Fruit fly (Drosophila melanogaster) whole organism, pupa: ENCODE measurements around the gene Papst2.

Experiments used
- CG10348 ChIP-seq: fragments of 200-800 bp; sonication (Bioruptor generic); IDR thresholded peaks from 2 replicates; pipeline ENCODE4 v1.3.6; 2022; ENCODE audit warnings: missing biosample characterization, missing genetic modification characterization
- CG12605 ChIP-seq: fragments of 200-800 bp; sonication (Bioruptor generic); IDR thresholded peaks from 2 replicates; pipeline ENCODE4 v1.3.6; 2022; ENCODE audit warnings: missing biosample characterization, missing genetic modification characterization
- CG13204 ChIP-seq: fragments of 200-800 bp; sonication (Bioruptor generic); optimal IDR thresholded peaks from 2 replicates; lab custom pipeline; 2018; ENCODE audit warnings: missing biosample characterization, mild to moderate bottlenecking, missing genetic modification characterization, moderate library complexity
- CG14655 ChIP-seq: fragments of 200-800 bp; sonication (Bioruptor generic); optimal IDR thresholded peaks from 3 replicates; lab custom pipeline; 2017; ENCODE audit warnings: mild to moderate bottlenecking, missing biosample characterization, missing genetic modification reagents, missing genetic modification characterization
- CG15710 ChIP-seq: fragments of 200-800 bp; sonication (Bioruptor generic); optimal IDR thresholded peaks from 2 replicates; lab custom pipeline; 2018; ENCODE audit warnings: missing biosample characterization, mild to moderate bottlenecking, missing genetic modification characterization, moderate library complexity
- CG17806 ChIP-seq: fragments of 200-800 bp; sonication (Bioruptor generic); optimal IDR thresholded peaks from 2 replicates; lab custom pipeline; 2018; ENCODE audit warnings: missing biosample characterization, mild to moderate bottlenecking, missing genetic modification characterization, moderate library complexity
- CG32121 ChIP-seq: fragments of 200-800 bp; sonication (Bioruptor generic); IDR thresholded peaks from 2 replicates; pipeline ENCODE4 v1.3.6; 2022; ENCODE audit warnings: missing biosample characterization, missing genetic modification characterization
- CG34367 ChIP-seq: fragments of 200-800 bp; sonication (Bioruptor generic); optimal IDR thresholded peaks from 2 replicates; lab custom pipeline; 2018; ENCODE audit warnings: missing biosample characterization, mild to moderate bottlenecking, missing genetic modification characterization
- CG4496 ChIP-seq: fragments of 200-800 bp; sonication (Bioruptor generic); IDR thresholded peaks from 3 replicates; pipeline ENCODE4 v1.3.6; 2022; ENCODE audit warnings: missing biosample characterization, missing genetic modification characterization
- CG8159 ChIP-seq: fragments of 200-800 bp; sonication (Bioruptor generic); optimal IDR thresholded peaks from 3 replicates; lab custom pipeline; 2018; ENCODE audit warnings: missing biosample characterization, mild to moderate bottlenecking, missing genetic modification characterization, moderate library complexity
- CG8301 ChIP-seq: fragments of 200-800 bp; sonication (Bioruptor generic); optimal IDR thresholded peaks from 2 replicates; lab custom pipeline; 2018; ENCODE audit warnings: missing biosample characterization, mild to moderate bottlenecking, missing genetic modification characterization
- CG9948 ChIP-seq: fragments of 200-800 bp; sonication (Bioruptor generic); optimal IDR thresholded peaks from 2 replicates; lab custom pipeline; 2018; ENCODE audit warnings: missing biosample characterization, mild to moderate bottlenecking, missing genetic modification characterization, moderate library complexity
- D1 ChIP-seq: fragments of 200-800 bp; sonication (Bioruptor generic); optimal IDR thresholded peaks from 2 replicates; lab custom pipeline; 2018; ENCODE audit warnings: missing biosample characterization, mild to moderate bottlenecking, missing genetic modification characterization, moderate library complexity
- EcR ChIP-seq: fragments of 200-800 bp; sonication (Bioruptor generic); optimal IDR thresholded peaks from 3 replicates; lab custom pipeline; 2019; ENCODE audit warnings: missing biosample characterization, missing genetic modification characterization, mild to moderate bottlenecking, moderate library complexity, missing genetic modification reagents
- Ets98B ChIP-seq: fragments of 200-800 bp; sonication (Bioruptor generic); IDR thresholded peaks from 2 replicates; pipeline ENCODE4 v1.3.6; 2022; ENCODE audit warnings: missing biosample characterization, missing genetic modification characterization
- Pif1A ChIP-seq: fragments of 200-800 bp; sonication (Bioruptor generic); optimal IDR thresholded peaks from 3 replicates; lab custom pipeline; 2016; ENCODE audit warnings: missing biosample characterization, missing genetic modification characterization
- Pif1B ChIP-seq: fragments of 200-800 bp; sonication (Bioruptor generic); optimal IDR thresholded peaks from 3 replicates; lab custom pipeline; 2016; ENCODE audit warnings: missing biosample characterization, missing genetic modification characterization
- Snoo ChIP-seq: fragments of 200-800 bp; sonication (Bioruptor generic); optimal IDR thresholded peaks from 3 replicates; lab custom pipeline; 2017; ENCODE audit warnings: missing biosample characterization, mild to moderate bottlenecking, missing genetic modification characterization, inconsistent platforms
- fd96Ca ChIP-seq: fragments of 200-800 bp; sonication (Bioruptor generic); IDR thresholded peaks from 3 replicates; pipeline ENCODE4 v1.3.6; 2022; ENCODE audit warnings: missing biosample characterization, missing genetic modification characterization
- gl ChIP-seq: fragments of 200-800 bp; sonication (Bioruptor generic); optimal IDR thresholded peaks from 2 replicates; lab custom pipeline; 2018; ENCODE audit warnings: missing biosample characterization, mild to moderate bottlenecking, missing genetic modification characterization
- rn ChIP-seq: fragments of 200-800 bp; sonication (Bioruptor generic); IDR thresholded peaks from 2 replicates; pipeline ENCODE4 v1.3.6; 2022; ENCODE audit warnings: missing biosample characterization, missing genetic modification characterization

The Papst2 gene

dm6 chr3L:17011351-17012016 lies 31.1 kb upstream of the Papst2 start:
- TF ChIP-seq CG14655 (GFP tag; lab: Kevin White, UChicago) (peak; percentile 51), CG17806 (tag; lab: Kevin White, UChicago) (no peak), CG32121 (GFP tag; lab: Robert Waterston, UW) (0 out of 2 replicates have a peak, but pooled peaks have one; percentile 10), CG15710 (tag; lab: Kevin White, UChicago) (no peak), Ets98B (GFP tag; lab: Robert Waterston, UW) (no peak), rn (no peak), D1 (tag; lab: Kevin White, UChicago) (no peak), CG13204 (GFP tag; lab: Kevin White, UChicago) (peak; percentile 61), CG10348 (GFP tag; lab: Robert Waterston, UW) (no peak), CG34367 (tag; lab: Kevin White, UChicago) (no peak), Pif1A (no peak), fd96Ca (GFP tag; lab: Robert Waterston, UW) (no peak), CG4496 (GFP tag; lab: Robert Waterston, UW) (peak; percentile 31; the same call in 1 of the 3 replicates), CG12605 (no peak), Snoo (tag; lab: Kevin White, UChicago) (no peak), Pif1B (GFP tag; lab: Kevin White, UChicago) (no peak), CG9948 (tag; lab: Kevin White, UChicago) (no peak), EcR (GFP tag; lab: Kevin White, UChicago) (no peak), CG8159 (tag; lab: Kevin White, UChicago) (no peak), CG8301 (tag; lab: Kevin White, UChicago) (peak; percentile 37), gl (tag; lab: Kevin White, UChicago) (no peak)

DNA sequence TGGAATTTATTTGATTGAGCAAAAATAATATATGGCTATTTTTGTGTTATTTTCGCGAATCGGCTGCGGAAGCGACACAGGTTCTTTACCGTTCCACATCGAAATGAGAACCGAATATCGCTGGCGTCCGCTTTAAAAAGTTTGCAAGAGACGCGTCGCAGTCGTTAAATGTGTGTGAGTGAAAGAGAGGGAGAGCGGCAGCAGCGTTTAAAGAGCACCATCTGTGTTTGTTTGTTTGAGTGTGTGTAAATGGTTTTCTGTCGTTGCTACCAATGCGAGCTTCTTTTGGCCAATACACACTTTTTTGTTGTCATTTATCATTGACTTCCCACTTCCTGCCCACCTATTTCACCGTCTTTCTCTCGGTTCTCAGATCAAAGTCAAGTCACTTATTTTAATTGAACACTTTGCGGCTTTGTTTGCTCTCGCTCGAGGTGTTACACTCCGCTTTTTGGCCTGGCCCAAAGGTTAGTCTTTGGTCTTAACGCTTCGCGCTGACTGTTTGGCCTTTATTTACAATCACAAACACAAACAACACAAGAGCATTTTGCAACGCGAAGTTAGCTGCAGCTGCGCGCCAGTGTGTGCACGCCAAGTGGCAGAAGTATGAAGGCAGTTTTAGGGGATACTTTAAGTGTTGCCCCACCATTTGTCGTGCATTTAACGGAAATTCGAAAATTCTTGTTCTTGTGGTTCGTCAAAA lies 30.4 kb upstream of the Papst2 start, which contains the start of gene CG3764:
TSS of gene CG3764 (minus strand) at position 549 of the 703 bp plus-strand sequence.
- peak; percentile 49 for TF ChIP-seq CG8159 (tag; lab: Kevin White, UChicago)
- peak; percentile 69 for TF ChIP-seq Snoo (tag; lab: Kevin White, UChicago)
- peak; percentile 29; the same call in 1 of the 2 replicates for TF ChIP-seq Ets98B (GFP tag; lab: Robert Waterston, UW)
- 0 out of 2 replicates have a peak, but pooled peaks have one; percentile 7 for TF ChIP-seq CG12605
- TF ChIP-seq D1 (tag; lab: Kevin White, UChicago), result no peak
- TF ChIP-seq CG8301 (tag; lab: Kevin White, UChicago), result no peak
- peak; percentile 59 for TF ChIP-seq CG15710 (tag; lab: Kevin White, UChicago)
- peak; percentile 36; the same call in 1 of the 3 replicates for TF ChIP-seq CG4496 (GFP tag; lab: Robert Waterston, UW)
- peak; percentile 46 for TF ChIP-seq gl (tag; lab: Kevin White, UChicago)
- TF ChIP-seq EcR (GFP tag; lab: Kevin White, UChicago), result peak; percentile 53
- no peak for TF ChIP-seq CG14655 (GFP tag; lab: Kevin White, UChicago)
- peak; percentile 24 for TF ChIP-seq CG17806 (tag; lab: Kevin White, UChicago)
- no peak for TF ChIP-seq CG9948 (tag; lab: Kevin White, UChicago)
- TF ChIP-seq fd96Ca (GFP tag; lab: Robert Waterston, UW), result no peak
- TF ChIP-seq CG34367 (tag; lab: Kevin White, UChicago), result peak; percentile 47
- peak; percentile 50 for TF ChIP-seq CG13204 (GFP tag; lab: Kevin White, UChicago)
- TF ChIP-seq Pif1A, result peak; percentile 53
- TF ChIP-seq CG32121 (GFP tag; lab: Robert Waterston, UW), result 0 out of 2 replicates have a peak, but pooled peaks have one; percentile 8
- TF ChIP-seq rn, result no peak

dm6 chr3L:17015663-17016575 lies 26.7 kb upstream of the Papst2 start, which contains the start of the genes CG6664 and CG7728:
Gene CG6664, minus strand, starts transcription at chr3L:17016180.
Gene CG7728, plus strand, starts transcription at chr3L:17016536.
- TF ChIP-seq CG34367 (tag; lab: Kevin White, UChicago) (peak; percentile 4), CG13204 (GFP tag; lab: Kevin White, UChicago) (no peak), CG15710 (tag; lab: Kevin White, UChicago) (peak; percentile 44), CG8301 (tag; lab: Kevin White, UChicago) (no peak), fd96Ca (GFP tag; lab: Robert Waterston, UW) (peak; percentile 37; the same call in 1 of the 3 replicates), CG8159 (tag; lab: Kevin White, UChicago) (peak; percentile 63), gl (tag; lab: Kevin White, UChicago) (no peak), CG17806 (tag; lab: Kevin White, UChicago) (peak; percentile 25), Pif1A (no peak), Ets98B (GFP tag; lab: Robert Waterston, UW) (peak; percentile 23; the same call in 1 of the 2 replicates), CG32121 (GFP tag; lab: Robert Waterston, UW) (no peak), CG9948 (tag; lab: Kevin White, UChicago) (peak; percentile 15), CG4496 (GFP tag; lab: Robert Waterston, UW) (peak; percentile 57; the same call in 1 of the 3 replicates), D1 (tag; lab: Kevin White, UChicago) (no peak), CG14655 (GFP tag; lab: Kevin White, UChicago) (no peak)

dm6 chr3L:17016576-17016917 lies 26.1 kb upstream of the Papst2 start:
- TF ChIP-seq CG8301 (tag; lab: Kevin White, UChicago), result no peak
- no peak for TF ChIP-seq D1 (tag; lab: Kevin White, UChicago)
- no peak for TF ChIP-seq CG15710 (tag; lab: Kevin White, UChicago)
